Worm (Caenorhabditis elegans): ENCODE results near the gene ztf-27.

DNA sequence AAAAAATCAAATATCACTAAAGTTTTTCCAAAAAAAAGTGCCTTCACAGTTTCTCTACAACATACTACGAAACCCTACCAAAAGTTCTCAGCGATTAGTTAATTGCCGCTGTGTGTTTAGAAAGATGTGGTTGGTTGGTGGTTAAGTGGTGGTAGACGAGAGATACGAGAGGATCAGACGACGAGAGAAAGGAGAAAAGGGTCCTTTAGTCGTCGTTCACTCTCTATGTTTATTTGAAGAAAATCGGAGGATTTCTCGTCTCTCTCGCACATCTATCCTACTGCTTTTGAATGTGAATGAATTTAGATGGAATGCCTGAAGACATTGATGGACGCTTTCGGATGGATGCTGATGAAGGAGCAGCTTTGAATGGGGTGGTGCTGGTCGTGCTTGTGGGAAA is 14.3 kb upstream of the ztf-27 start:
- TF ChIP-seq ztf-11 (tag; optimal IDR thresholded peaks at IDR 0.05), result no peak
- no peak for TF ChIP-seq ama-1 (optimal IDR thresholded peaks at IDR 0.05)
- no peak for TF ChIP-seq attf-4 (tag; optimal IDR thresholded peaks at IDR 0.05)
- no peak for TF ChIP-seq ctbp-1 (GFP tag; IDR thresholded peaks at IDR 0.05)
- no peak for TF ChIP-seq nhr-76 (tag; optimal IDR thresholded peaks at IDR 0.05)
- TF ChIP-seq ceh-62 (tag; optimal IDR thresholded peaks at IDR 0.05), result no peak
- TF ChIP-seq lin-1 (GFP tag; IDR thresholded peaks at IDR 0.05), result no peak
- TF ChIP-seq ceh-82 (tag; optimal IDR thresholded peaks at IDR 0.05), result no peak
- TF ChIP-seq ceh-28 (tag; optimal IDR thresholded peaks at IDR 0.05), result no peak
- TF ChIP-seq aly-2 (tag; optimal IDR thresholded peaks at IDR 0.05), result no peak
- no peak for TF ChIP-seq nhr-42 (GFP tag; IDR thresholded peaks at IDR 0.05)
- TF ChIP-seq ces-1 (GFP tag; optimal IDR thresholded peaks at IDR 0.05), result no peak
- TF ChIP-seq mdl-1 (tag; optimal IDR thresholded peaks at IDR 0.05), result no peak

Measured in whole organism, L4 larva.